Fruit fly (Drosophila melanogaster) whole organism, wandering third instar larva: ENCODE measurements around the gene Wnt10.
A peak's percentile ranks its signal among the peaks of the same experiment; 100 is the strongest.

Source experiments
- Abd-B ChIP-seq: fragments of >200 bp; optimal IDR thresholded peaks from 2 replicates; lab custom pipeline; 2017; ENCODE audit warnings: missing biosample characterization, missing genetic modification characterization
- CG32264 ChIP-seq: fragments of 200-800 bp; sonication (Bioruptor generic); optimal IDR thresholded peaks from 2 replicates; lab custom pipeline; 2016; ENCODE audit warnings: missing biosample characterization, missing genetic modification characterization
- CrebA ChIP-seq: fragments of 200-800 bp; sonication (Bioruptor generic); optimal IDR thresholded peaks from 2 replicates; lab custom pipeline; 2016; ENCODE audit warnings: missing biosample characterization, mild to moderate bottlenecking, missing genetic modification characterization, borderline replicate concordance
- Dif ChIP-seq: fragments of 200-275, 200-300 bp; sonication (Bioruptor generic); optimal IDR thresholded peaks from 2 replicates; lab custom pipeline; 2018; ENCODE audit warnings: missing biosample characterization, missing genetic modification characterization; ENCODE audit not compliant: partially characterized antibody
- HLH106 ChIP-seq: fragments of 200-800 bp; optimal IDR thresholded peaks from 3 replicates; lab custom pipeline; 2019; ENCODE audit warnings: missing biosample characterization, mild to moderate bottlenecking, missing genetic modification characterization, moderate library complexity
- Hnf4 ChIP-seq: fragments of 200-800 bp; sonication (Bioruptor generic); optimal IDR thresholded peaks from 2 replicates; lab custom pipeline; 2016; ENCODE audit warnings: missing biosample characterization, mild to moderate bottlenecking, missing genetic modification characterization
- Hr78 ChIP-seq: fragments of >200 bp; optimal IDR thresholded peaks from 2 replicates; lab custom pipeline; 2017; ENCODE audit warnings: missing biosample characterization, missing genetic modification characterization
- Hr83 ChIP-seq: fragments of 200-300 bp; sonication (Bioruptor generic); optimal IDR thresholded peaks from 2 replicates; lab custom pipeline; 2016; ENCODE audit warnings: missing biosample characterization, mild to moderate bottlenecking, missing genetic modification characterization, moderate library complexity; ENCODE audit not compliant: poor library complexity, severe bottlenecking
- Jra ChIP-seq: sonication (Bioruptor generic); optimal IDR thresholded peaks from 2 replicates; lab custom pipeline; 2016; ENCODE audit warnings: missing biosample characterization, missing genetic modification characterization
- Myc ChIP-seq: fragments of >200 bp; optimal IDR thresholded peaks from 2 replicates; lab custom pipeline; 2017
- OdsH ChIP-seq: fragments of 200-800 bp; sonication (Bioruptor generic); optimal IDR thresholded peaks from 2 replicates; lab custom pipeline; 2016; ENCODE audit warnings: missing biosample characterization, mild to moderate bottlenecking, missing genetic modification characterization
- Rel ChIP-seq, 2 experiments: fragments of 200-800 bp; sonication (Bioruptor generic) in 1 of 2; optimal IDR thresholded peaks; 2 replicates in 1 of 2; 3 replicates in 1 of 2; lab custom pipeline; 2016 to 2019; ENCODE audit warnings: mild to moderate bottlenecking in 2 of 2, missing biosample characterization in 2 of 2, missing genetic modification characterization in 2 of 2, moderate library complexity in 1 of 2
- Sp1 ChIP-seq: fragments of 200-800 bp; sonication (Bioruptor generic); optimal IDR thresholded peaks from 3 replicates; lab custom pipeline; 2019; ENCODE audit warnings: missing biosample characterization, mild to moderate bottlenecking, missing genetic modification characterization, moderate library complexity
- Vsx2 ChIP-seq: fragments of 200-300, 225-300 bp; sonication (Bioruptor generic); optimal IDR thresholded peaks from 2 replicates; lab custom pipeline; 2018; ENCODE audit warnings: missing biosample characterization, missing genetic modification characterization; ENCODE audit not compliant: partially characterized antibody
- br ChIP-seq: fragments of 200-800 bp; sonication (Bioruptor generic); optimal IDR thresholded peaks from 2 replicates; lab custom pipeline; 2016; ENCODE audit warnings: missing biosample characterization, missing genetic modification characterization
- brk ChIP-seq: fragments of 200-800 bp; sonication (Bioruptor generic); optimal IDR thresholded peaks from 2 replicates; lab custom pipeline; 2016; ENCODE audit warnings: missing biosample characterization, mild to moderate bottlenecking, missing genetic modification characterization
- dl ChIP-seq, 2 experiments: fragments of 175-275, 200-275 bp in 1 of 2; fragments of 200-275 bp in 1 of 2; sonication (Bioruptor generic); optimal IDR thresholded peaks; lab custom pipeline; 2018; ENCODE audit warnings: mild to moderate bottlenecking in 2 of 2, missing biosample characterization in 2 of 2, missing genetic modification characterization in 2 of 2, moderate library complexity in 2 of 2; ENCODE audit not compliant: partially characterized antibody in 2 of 2, insufficient read depth in 1 of 2
- dmrt93B ChIP-seq: fragments of 200-800 bp; sonication (Bioruptor generic); optimal IDR thresholded peaks from 2 replicates; lab custom pipeline; 2018; ENCODE audit warnings: missing biosample characterization, mild to moderate bottlenecking, missing genetic modification characterization
- dsf ChIP-seq: sonication (Bioruptor generic); optimal IDR thresholded peaks from 2 replicates; lab custom pipeline; 2016; ENCODE audit warnings: missing biosample characterization, missing genetic modification characterization, borderline replicate concordance
- ey ChIP-seq: fragments of 200-800 bp; sonication (Bioruptor generic); optimal IDR thresholded peaks from 2 replicates; lab custom pipeline; 2016; ENCODE audit warnings: missing biosample characterization, missing genetic modification characterization
- foxo ChIP-seq, 2 experiments: fragments of 200-800 bp; sonication (Bioruptor generic); optimal IDR thresholded peaks; 2 replicates in 1 of 2; 3 replicates in 1 of 2; lab custom pipeline; 2016 to 2017; ENCODE audit warnings: missing biosample characterization in 2 of 2, missing genetic modification characterization in 2 of 2
- fru ChIP-seq: fragments of 200-800 bp; sonication (Bioruptor generic); optimal IDR thresholded peaks from 3 replicates; lab custom pipeline; 2016; ENCODE audit warnings: missing biosample characterization, mild to moderate bottlenecking, missing genetic modification characterization
- h ChIP-seq: fragments of 200-800 bp; sonication (Bioruptor generic); optimal IDR thresholded peaks from 3 replicates; lab custom pipeline; 2016; ENCODE audit warnings: missing biosample characterization, mild to moderate bottlenecking, missing genetic modification characterization
- jim ChIP-seq: fragments of 175-275, 200-325 bp; sonication (Bioruptor generic); optimal IDR thresholded peaks from 2 replicates; lab custom pipeline; 2016; ENCODE audit warnings: missing biosample characterization, mild to moderate bottlenecking, missing genetic modification characterization
- pan ChIP-seq: fragments of >200 bp; optimal IDR thresholded peaks from 2 replicates; lab custom pipeline; 2017
- psq ChIP-seq: fragments of 200-800 bp; sonication (Bioruptor generic); optimal IDR thresholded peaks from 3 replicates; lab custom pipeline; 2017; ENCODE audit warnings: missing biosample characterization, mild to moderate bottlenecking, missing genetic modification characterization, moderate library complexity
- rgr ChIP-seq: fragments of 200-800 bp; sonication (Bioruptor generic); optimal IDR thresholded peaks from 3 replicates; lab custom pipeline; 2016; ENCODE audit warnings: missing biosample characterization, mild to moderate bottlenecking, missing genetic modification characterization
- sage ChIP-seq: fragments of 200-800 bp; sonication (Bioruptor generic); optimal IDR thresholded peaks from 2 replicates; lab custom pipeline; 2016; ENCODE audit warnings: missing biosample characterization, mild to moderate bottlenecking, missing genetic modification characterization
- sv ChIP-seq: fragments of 200-800 bp; sonication (Bioruptor generic); optimal IDR thresholded peaks from 3 replicates; lab custom pipeline; 2016; ENCODE audit warnings: missing biosample characterization, missing genetic modification characterization
- tai ChIP-seq: sonication (Bioruptor generic); optimal IDR thresholded peaks from 2 replicates; lab custom pipeline; 2016; ENCODE audit warnings: missing biosample characterization, missing genetic modification characterization
- usp ChIP-seq: fragments of >200 bp; optimal IDR thresholded peaks from 2 replicates; lab custom pipeline; 2017; ENCODE audit warnings: missing biosample characterization, missing genetic modification characterization
- woc ChIP-seq: sonication (Bioruptor generic); optimal IDR thresholded peaks from 2 replicates; lab custom pipeline; 2016; ENCODE audit warnings: missing biosample characterization, mild to moderate bottlenecking, missing genetic modification characterization

The Wnt10 gene

dm6 chr2L:7397746-7398145 is 34.6 kb downstream of the Wnt10 start:
- TF ChIP-seq br (GFP tag; lab: Kevin White, UChicago) = no peak
- TF ChIP-seq dl (GFP tag; optimal IDR thresholded peaks at IDR 0.05; lab: Kevin White, UChicago; ENCODE audit: insufficient read depth in 1 of 2, partially characterized antibody in 2 of 2) = no peak
- no peak for TF ChIP-seq usp
- TF ChIP-seq Hr78 (GFP tag; lab: Kevin White, UChicago) = no peak
- no peak for TF ChIP-seq rgr
- TF ChIP-seq psq = no peak
- TF ChIP-seq, all 38 proteins: peak for 0

DNA sequence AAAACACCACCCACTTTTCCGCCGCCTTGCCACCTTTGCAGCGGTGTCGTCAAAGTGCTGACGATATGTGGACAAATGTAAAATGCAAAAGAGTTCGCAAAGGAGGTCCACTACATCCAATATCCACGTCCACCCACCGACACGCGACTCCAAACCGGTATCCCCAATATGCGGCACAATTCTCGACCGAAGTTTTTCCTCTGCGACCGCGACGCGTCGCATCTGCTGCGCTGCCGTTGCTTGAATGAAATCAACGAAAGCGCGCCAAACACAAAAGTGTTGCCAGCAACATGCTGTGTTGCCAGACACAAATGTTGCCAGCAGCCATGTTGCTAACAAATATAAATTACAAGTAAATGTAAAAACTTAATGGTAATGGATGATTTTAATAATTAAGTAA is 35.3 kb downstream of the Wnt10 start, which contains the start of gene CG5160:
CG5160 (minus strand) TSS at position 223 of the 400 bp plus-strand sequence.
- no peak for TF ChIP-seq Hnf4
- no peak for TF ChIP-seq br (GFP tag; lab: Kevin White, UChicago)
- TF ChIP-seq rgr = no peak
- no peak for TF ChIP-seq ey (GFP tag; lab: Kevin White, UChicago)
- TF ChIP-seq jim (GFP tag; lab: Kevin White, UChicago) = no peak
- no peak for TF ChIP-seq woc (GFP tag; lab: Kevin White, UChicago)
- TF ChIP-seq Jra (GFP tag; lab: Kevin White, UChicago) = no peak
- no peak for TF ChIP-seq sv (GFP tag; lab: Kevin White, UChicago)
- no peak for TF ChIP-seq Dif (GFP tag; lab: Kevin White, UChicago)
- TF ChIP-seq pan = no peak
- TF ChIP-seq dsf = no peak
- TF ChIP-seq OdsH = no peak
- TF ChIP-seq Hr83 = no peak
- no peak for TF ChIP-seq Myc (lab: Kevin White, UChicago)
- no peak for TF ChIP-seq usp
- no peak for TF ChIP-seq brk
- TF ChIP-seq h (GFP tag; lab: Kevin White, UChicago) = no peak
- TF ChIP-seq fru (GFP tag; lab: Kevin White, UChicago) = no peak

- TF ChIP-seq Hr78 (GFP tag; lab: Kevin White, UChicago) (no peak), pan (no peak), Rel (GFP tag; optimal IDR thresholded peaks at IDR 0.05; lab: Kevin White, UChicago) (no peak), Rel (tag; optimal IDR thresholded peaks at IDR 0.05; lab: Kevin White, UChicago) (no peak), fru (GFP tag; lab: Kevin White, UChicago) (no peak), Abd-B (GFP tag; lab: Kevin White, UChicago) (no peak), usp (no peak), sv (GFP tag; lab: Kevin White, UChicago) (no peak), sage (no peak), dsf (no peak), br (GFP tag; lab: Kevin White, UChicago) (no peak), Myc (lab: Kevin White, UChicago) (no peak), HLH106 (tag; lab: Kevin White, UChicago) (no peak), Sp1 (GFP tag; lab: Kevin White, UChicago) (no peak), CrebA (GFP tag; lab: Kevin White, UChicago) (no peak), dmrt93B (GFP tag; lab: Kevin White, UChicago) (no peak), ey (GFP tag; lab: Kevin White, UChicago) (no peak), dl (GFP tag; optimal IDR thresholded peaks at IDR 0.05; lab: Kevin White, UChicago; ENCODE audit: insufficient read depth in 1 of 2, partially characterized antibody in 2 of 2) (no peak), Hr83 (no peak), Vsx2 (GFP tag; lab: Kevin White, UChicago) (no peak)
Observed at dm6 chr2L:7401025-7401424, 37.8 kb downstream of the Wnt10 start, which contains the start of gene CG5171. Gene CG5171, plus strand, starts transcription at chr2L:7401335.

dm6 chr2L:7401627-7402026 is 38.4 kb downstream of the Wnt10 start:
- no peak for TF ChIP-seq dl (GFP tag; optimal IDR thresholded peaks at IDR 0.05; lab: Kevin White, UChicago; ENCODE audit: insufficient read depth in 1 of 2, partially characterized antibody in 2 of 2)
- TF ChIP-seq sage = no peak
- peak; percentile 26 for TF ChIP-seq Hnf4
- TF ChIP-seq sv (GFP tag; lab: Kevin White, UChicago) = peak; percentile 33
- peak; percentile 28 for TF ChIP-seq OdsH
- TF ChIP-seq fru (GFP tag; lab: Kevin White, UChicago) = peak; percentile 23
- no peak for TF ChIP-seq Myc (lab: Kevin White, UChicago)
- TF ChIP-seq h (GFP tag; lab: Kevin White, UChicago) = peak; percentile 23
- peak in 1 of 2 experiments; percentile 40 for TF ChIP-seq foxo (GFP tag; optimal IDR thresholded peaks at IDR 0.05; lab: Kevin White, UChicago)
- no peak for TF ChIP-seq Dif (GFP tag; lab: Kevin White, UChicago)
- TF ChIP-seq Jra (GFP tag; lab: Kevin White, UChicago) = no peak
- peak; percentile 15 for TF ChIP-seq ey (GFP tag; lab: Kevin White, UChicago)
- TF ChIP-seq CG32264 (GFP tag; lab: Kevin White, UChicago) = no peak
- peak; percentile 19 for TF ChIP-seq tai
- peak; percentile 15 for TF ChIP-seq Sp1 (GFP tag; lab: Kevin White, UChicago)
- TF ChIP-seq HLH106 (tag; lab: Kevin White, UChicago) = peak; percentile 26
- TF ChIP-seq jim (GFP tag; lab: Kevin White, UChicago) = no peak
- no peak for TF ChIP-seq Hr83
- TF ChIP-seq, all 38 proteins: peak for 10
